In genomic region chr3L:22839726-22840228, dm6 we compare ENCODE assay signal across 1 fruit fly cellular context.
TF ChIP-seq lines count a peak whose summit lies in the region.

No protein-coding gene starts in this region.

TF ChIP-seq in whole organism, prepupa, 60 proteins besides CTCF, POLR2A, EP300 and RAD21 (continued from another document):
- no peak for TF ChIP-seq CG11902 (GFP tag; optimal IDR thresholded peaks at IDR 0.05; lab: Kevin White, UChicago)
- no peak for TF ChIP-seq CG8319 (GFP tag; optimal IDR thresholded peaks at IDR 0.05; lab: Kevin White, UChicago)
- no peak for TF ChIP-seq CG11294 (GFP tag; IDR thresholded peaks at IDR 0.05; lab: Robert Waterston, UW)
- no peak for TF ChIP-seq OdsH (GFP tag; optimal IDR thresholded peaks at IDR 0.05; lab: Kevin White, UChicago)
- TF ChIP-seq CG10631 (GFP tag; optimal IDR thresholded peaks at IDR 0.05; lab: Kevin White, UChicago), result no peak
